Fruit fly (Drosophila melanogaster) whole organism, embryonic: Measurements from ENCODE around the gene Pex1.
A peak's percentile ranks its signal among the peaks of the same experiment; 100 is the strongest.

ENCODE experiments used
- ATbp ChIP-seq: fragments of 200-800 bp; sonication (Bioruptor generic); optimal IDR thresholded peaks from 2 replicates; lab custom pipeline; 2017; ENCODE audit warnings: missing biosample characterization, mild to moderate bottlenecking, missing genetic modification characterization, missing genetic modification reagents
- Awh ChIP-seq: fragments of 200-800 bp; sonication (Bioruptor generic); IDR thresholded peaks from 2 replicates; pipeline ENCODE4, ENCODE4 v1.3.6; 2022; ENCODE audit warnings: missing biosample characterization, missing genetic modification characterization
- CG10431 ChIP-seq: fragments of 200-800 bp; sonication (Bioruptor generic); optimal IDR thresholded peaks from 3 replicates; lab custom pipeline; 2018; ENCODE audit warnings: missing biosample characterization, mild to moderate bottlenecking, missing genetic modification characterization
- CG11560 ChIP-seq: fragments of 200-800 bp; sonication (Bioruptor generic); IDR thresholded peaks from 3 replicates; pipeline ENCODE4 v1.3.6; 2022; ENCODE audit warnings: missing biosample characterization, missing genetic modification characterization
- CG12104 ChIP-seq: fragments of 200-800 bp; sonication (Bioruptor generic); optimal IDR thresholded peaks from 3 replicates; lab custom pipeline; 2016; ENCODE audit warnings: missing biosample characterization, missing genetic modification characterization
- CG12942 ChIP-seq: fragments of 200-800 bp; sonication (Bioruptor generic); optimal IDR thresholded peaks from 3 replicates; lab custom pipeline; 2016; ENCODE audit warnings: missing biosample characterization, missing genetic modification characterization
- CG13287 ChIP-seq: fragments of 200-800 bp; sonication (Bioruptor generic); IDR thresholded peaks from 2 replicates; pipeline ENCODE4 v1.3.6; 2022; ENCODE audit warnings: missing biosample characterization, missing genetic modification characterization; ENCODE audit not compliant: partially characterized antibody
- CG15269 ChIP-seq: fragments of 200-800 bp; sonication (Bioruptor generic); optimal IDR thresholded peaks from 2 replicates; lab custom pipeline; 2018; ENCODE audit warnings: missing biosample characterization, mild to moderate bottlenecking, missing genetic modification characterization, moderate library complexity
- CG1529 ChIP-seq: fragments of 200-800 bp; sonication (Bioruptor generic); optimal IDR thresholded peaks from 3 replicates; lab custom pipeline; 2018; ENCODE audit warnings: missing biosample characterization, missing genetic modification characterization
- CG16815 ChIP-seq: fragments of 200-800 bp; sonication (Bioruptor generic); optimal IDR thresholded peaks from 3 replicates; lab custom pipeline; 2017; ENCODE audit warnings: missing biosample characterization, mild to moderate bottlenecking, missing genetic modification characterization
- CG16863 ChIP-seq: fragments of 200-800 bp; sonication (Bioruptor generic); optimal IDR thresholded peaks from 3 replicates; lab custom pipeline; 2016; ENCODE audit warnings: missing biosample characterization, missing genetic modification characterization
- CG17328 ChIP-seq: fragments of 200-800 bp; sonication (Bioruptor generic); IDR thresholded peaks from 2 replicates; pipeline ENCODE4 v1.3.6; 2022; ENCODE audit warnings: missing biosample characterization, missing genetic modification characterization
- CG6272 ChIP-seq: fragments of 200-800 bp; sonication (Bioruptor generic); IDR thresholded peaks from 2 replicates; pipeline ENCODE4 v1.3.6; 2022; ENCODE audit warnings: missing biosample characterization, missing genetic modification characterization
- CG7271 ChIP-seq: fragments of 200-800 bp; sonication (Bioruptor generic); optimal IDR thresholded peaks from 2 replicates; lab custom pipeline; 2018; ENCODE audit warnings: missing biosample characterization, mild to moderate bottlenecking, missing genetic modification characterization, moderate library complexity
- CG7357 ChIP-seq: fragments of 200-800 bp; sonication (Bioruptor generic); IDR thresholded peaks from 3 replicates; pipeline ENCODE4 v1.3.6; 2022; ENCODE audit warnings: missing biosample characterization, missing genetic modification characterization
- CG9727 ChIP-seq: fragments of 200-800 bp; sonication (Bioruptor generic); optimal IDR thresholded peaks from 3 replicates; lab custom pipeline; 2017; ENCODE audit warnings: missing biosample characterization, mild to moderate bottlenecking, missing genetic modification characterization
- CG9876 ChIP-seq: fragments of 200-800 bp; sonication (Bioruptor generic); optimal IDR thresholded peaks from 2 replicates; lab custom pipeline; 2016; ENCODE audit warnings: missing biosample characterization, missing genetic modification characterization
- CHES-1-like ChIP-seq: fragments of 200-800 bp; sonication (Bioruptor generic); optimal IDR thresholded peaks from 2 replicates; lab custom pipeline; 2016; ENCODE audit warnings: missing biosample characterization, missing genetic modification characterization
- Camta ChIP-seq: fragments of 200-800 bp; sonication (Bioruptor generic); optimal IDR thresholded peaks from 2 replicates; lab custom pipeline; 2016; ENCODE audit warnings: missing biosample characterization, missing genetic modification characterization
- E2f2 ChIP-seq: fragments of 200-800 bp; sonication (Bioruptor generic); IDR thresholded peaks from 2 replicates; pipeline ENCODE4 v1.3.6; 2022; ENCODE audit warnings: missing biosample characterization, missing genetic modification characterization
- Mrtf ChIP-seq: fragments of 200-800 bp; sonication (Bioruptor generic); IDR thresholded peaks from 3 replicates; pipeline ENCODE4 v1.3.6; 2022; ENCODE audit warnings: missing biosample characterization, missing genetic modification characterization
- Myb ChIP-seq: fragments of 200-800 bp; sonication (Bioruptor generic); optimal IDR thresholded peaks from 2 replicates; lab custom pipeline; 2016; ENCODE audit warnings: missing biosample characterization, missing genetic modification characterization
- Nf-YC ChIP-seq: fragments of 200-800 bp; optimal IDR thresholded peaks from 3 replicates; lab custom pipeline; 2019; ENCODE audit warnings: missing biosample characterization, mild to moderate bottlenecking, missing genetic modification characterization, moderate library complexity
- Opbp ChIP-seq: fragments of 200-800 bp; sonication (Bioruptor generic); IDR thresholded peaks from 3 replicates; pipeline ENCODE4 v1.3.6; 2022; ENCODE audit warnings: missing biosample characterization, missing genetic modification characterization; ENCODE audit not compliant: partially characterized antibody
- Six4 ChIP-seq: fragments of 200-800 bp; sonication (Bioruptor generic); optimal IDR thresholded peaks from 2 replicates; lab custom pipeline; 2016; ENCODE audit warnings: missing biosample characterization, missing genetic modification characterization
- Sry-β ChIP-seq: fragments of 200-800 bp; sonication (Bioruptor generic); optimal IDR thresholded peaks from 2 replicates; lab custom pipeline; 2018; ENCODE audit warnings: missing biosample characterization, mild to moderate bottlenecking, missing genetic modification characterization, moderate library complexity
- Ssrp ChIP-seq: fragments of 200-800 bp; sonication (Bioruptor generic); optimal IDR thresholded peaks from 2 replicates; lab custom pipeline; 2018; ENCODE audit warnings: missing biosample characterization, mild to moderate bottlenecking, missing genetic modification characterization, moderate library complexity
- Usf ChIP-seq: fragments of 200-800 bp; sonication (Bioruptor generic); optimal IDR thresholded peaks from 2 replicates; lab custom pipeline; 2017; ENCODE audit warnings: missing genotype, missing biosample characterization, missing genetic modification characterization
- aop ChIP-seq: fragments of 200-800 bp; sonication (Bioruptor generic); IDR thresholded peaks from 2 replicates; pipeline ENCODE4 v1.3.6; 2022; ENCODE audit warnings: missing biosample characterization, missing genetic modification characterization
- chm ChIP-seq: fragments of 200-800 bp; sonication (Bioruptor generic); IDR thresholded peaks from 2 replicates; pipeline ENCODE4 v1.3.6; 2022; ENCODE audit warnings: missing biosample characterization, missing genetic modification characterization
- da ChIP-seq: fragments of 200-800 bp; sonication (Bioruptor generic); optimal IDR thresholded peaks from 2 replicates; lab custom pipeline; 2016; ENCODE audit warnings: missing biosample characterization, missing genetic modification characterization
- dm ChIP-seq: fragments of 200-800 bp; sonication (Bioruptor generic); optimal IDR thresholded peaks from 3 replicates; lab custom pipeline; 2016; ENCODE audit warnings: missing biosample characterization, missing genetic modification characterization
- fd102C ChIP-seq: fragments of 200-800 bp; sonication (Bioruptor generic); optimal IDR thresholded peaks from 2 replicates; lab custom pipeline; 2018; ENCODE audit warnings: missing biosample characterization, mild to moderate bottlenecking, missing genetic modification characterization, moderate library complexity
- gcm ChIP-seq: fragments of 200-800 bp; sonication (Bioruptor generic); optimal IDR thresholded peaks from 2 replicates; lab custom pipeline; 2019; ENCODE audit warnings: missing biosample characterization, mild to moderate bottlenecking, missing genetic modification characterization, moderate library complexity
- grau ChIP-seq: fragments of 200-800 bp; optimal IDR thresholded peaks from 3 replicates; lab custom pipeline; 2019; ENCODE audit warnings: missing biosample characterization, mild to moderate bottlenecking, missing genetic modification characterization, moderate library complexity
- gro ChIP-seq: fragments of 200-800 bp; sonication (Bioruptor generic); optimal IDR thresholded peaks from 2 replicates; lab custom pipeline; 2016; ENCODE audit warnings: missing biosample characterization, missing genetic modification characterization
- gsb-n ChIP-seq: fragments of 200-800 bp; sonication (Bioruptor generic); optimal IDR thresholded peaks from 3 replicates; lab custom pipeline; 2018; ENCODE audit warnings: missing biosample characterization, mild to moderate bottlenecking, missing genetic modification characterization
- gt ChIP-seq: fragments of 200-800 bp; sonication (Bioruptor generic); IDR thresholded peaks from 2 replicates; pipeline ENCODE4 v1.3.6; 2022; ENCODE audit warnings: missing biosample characterization, missing genetic modification characterization
- hth ChIP-seq: fragments of >200 bp; optimal IDR thresholded peaks from 2 replicates; lab custom pipeline; 2017; ENCODE audit warnings: inconsistent platforms
- lab ChIP-seq: fragments of 200-800 bp; sonication (Bioruptor generic); optimal IDR thresholded peaks from 3 replicates; lab custom pipeline; 2017; ENCODE audit warnings: missing biosample characterization, missing genetic modification characterization, mild to moderate bottlenecking, moderate library complexity, missing genetic modification reagents
- lbe ChIP-seq: fragments of 200-800 bp; sonication (Bioruptor generic); optimal IDR thresholded peaks from 2 replicates; lab custom pipeline; 2016; ENCODE audit warnings: missing biosample characterization, mild to moderate bottlenecking, missing genetic modification characterization
- luna ChIP-seq: fragments of 200-800 bp; sonication (Bioruptor generic); optimal IDR thresholded peaks from 2 replicates; lab custom pipeline; 2016; ENCODE audit warnings: missing biosample characterization, missing genetic modification characterization
- nau ChIP-seq: fragments of 200-800 bp; sonication (Bioruptor generic); optimal IDR thresholded peaks from 3 replicates; lab custom pipeline; 2017; ENCODE audit warnings: missing biosample characterization, mild to moderate bottlenecking, missing genetic modification characterization, missing genetic modification reagents
- oc ChIP-seq: fragments of 200-800 bp; sonication (Bioruptor generic); optimal IDR thresholded peaks from 2 replicates; lab custom pipeline; 2018; ENCODE audit warnings: missing biosample characterization, mild to moderate bottlenecking, missing genetic modification characterization, moderate library complexity
- org-1 ChIP-seq: fragments of 200-800 bp; sonication (Bioruptor generic); optimal IDR thresholded peaks from 2 replicates; lab custom pipeline; 2017; ENCODE audit warnings: missing biosample characterization, missing genetic modification characterization
- ro ChIP-seq: fragments of 200-800 bp; sonication (Bioruptor generic); IDR thresholded peaks from 2 replicates; pipeline ENCODE4 v1.3.6; 2022; ENCODE audit warnings: missing biosample characterization, missing genetic modification characterization
- salm ChIP-seq: fragments of 200-800 bp; sonication (Bioruptor generic); optimal IDR thresholded peaks from 2 replicates; lab custom pipeline; 2018; ENCODE audit warnings: missing biosample characterization, mild to moderate bottlenecking, missing genetic modification characterization
- tll ChIP-seq, 2 experiments: fragments of 200-800 bp in 1 of 2; fragments of >200 bp in 1 of 2; sonication (Bioruptor generic) in 1 of 2; optimal IDR thresholded peaks; 2 replicates each; lab custom pipeline; 2017 to 2019; ENCODE audit warnings: missing biosample characterization in 2 of 2, missing genetic modification characterization in 2 of 2, mild to moderate bottlenecking in 1 of 2, moderate library complexity in 1 of 2
- tna ChIP-seq: fragments of 200-800 bp; sonication (Bioruptor generic); IDR thresholded peaks from 2 replicates; pipeline ENCODE4 v1.3.6; 2022; ENCODE audit warnings: missing biosample characterization, missing genetic modification characterization; ENCODE audit not compliant: partially characterized antibody
- toy ChIP-seq: fragments of 200-800 bp; sonication (Bioruptor generic); IDR thresholded peaks from 2 replicates; pipeline ENCODE4 v1.3.6; 2022; ENCODE audit warnings: missing biosample characterization, missing genetic modification characterization
- trh ChIP-seq: fragments of 200-800 bp; sonication (Bioruptor generic); optimal IDR thresholded peaks from 2 replicates; lab custom pipeline; 2016; ENCODE audit warnings: missing biosample characterization, missing genetic modification characterization

The Pex1 gene

DNA sequence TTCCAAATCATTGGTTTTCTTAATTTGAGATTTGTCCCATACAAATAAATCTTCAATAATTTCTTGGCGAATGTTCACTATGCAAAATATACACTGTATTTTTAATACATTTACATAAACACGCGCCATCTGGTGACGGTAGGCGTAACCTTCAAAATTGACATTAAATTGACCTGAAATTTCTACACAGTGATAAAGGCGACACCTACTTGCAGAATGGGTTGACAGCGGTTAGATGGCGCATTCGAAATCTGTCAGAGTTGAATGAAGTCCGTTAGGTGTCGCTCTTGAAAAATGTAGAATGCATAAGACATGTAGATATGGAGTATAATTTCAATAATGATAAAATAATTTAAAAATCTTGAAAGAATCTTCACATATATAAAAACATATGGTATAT is 39.7 kb downstream of the Pex1 start (continued):
- TF ChIP-seq trh (GFP tag; lab: Kevin White, UChicago) (peak; percentile 62), CG16815 (GFP tag; lab: Kevin White, UChicago) (peak; percentile 85), tll (GFP tag; optimal IDR thresholded peaks at IDR 0.05; lab: Kevin White, UChicago) (no peak), fd102C (GFP tag; lab: Kevin White, UChicago) (peak; percentile 72), CG17328 (GFP tag; lab: Robert Waterston, UW) (peak; percentile 65), grau (tag; lab: Kevin White, UChicago) (peak; percentile 91), nau (GFP tag; lab: Kevin White, UChicago) (no peak), gt (GFP tag; lab: Robert Waterston, UW) (no peak; the same call in 1 of the 2 replicates), Six4 (GFP tag; lab: Kevin White, UChicago) (peak; percentile 55), gsb-n (peak; percentile 68), gro (GFP tag; lab: Kevin White, UChicago) (peak; percentile 82), salm (peak; percentile 46), Mrtf (GFP tag; lab: Robert Waterston, UW) (peak; percentile 91), hth (lab: Kevin White, UChicago) (no peak), oc (peak; percentile 64), toy (0 out of 2 replicates have a peak, but pooled peaks have one; percentile 19), lbe (GFP tag; lab: Kevin White, UChicago) (no peak), Myb (GFP tag; lab: Kevin White, UChicago) (peak; percentile 78), CG9876 (peak; percentile 96), CG13287 (peak; percentile 37; the same call in 1 of the 2 replicates), CG16863 (GFP tag; lab: Kevin White, UChicago) (peak; percentile 70), lab (peak; percentile 32), CG11560 (tag; lab: Robert Waterston, UW) (peak; percentile 77), E2f2 (GFP tag; lab: Robert Waterston, UW) (peak; percentile 28; the same call in 1 of the 2 replicates), Camta (GFP tag; lab: Kevin White, UChicago) (peak; percentile 83), Awh (peak; percentile 55; the same call in 1 of the 2 replicates), CG9727 (GFP tag; lab: Kevin White, UChicago) (peak; percentile 24), Sry-β (no peak), Usf (GFP tag; lab: Kevin White, UChicago) (peak; percentile 60), da (GFP tag; lab: Kevin White, UChicago) (peak; percentile 86), CG1529 (peak; percentile 11), CHES-1-like (GFP tag; lab: Kevin White, UChicago) (peak; percentile 79), CG10431 (no peak), gcm (GFP tag; lab: Kevin White, UChicago) (peak; percentile 44), dm (GFP tag; lab: Kevin White, UChicago) (peak; percentile 72), aop (GFP tag; lab: Robert Waterston, UW) (no peak), ATbp (no peak), chm (no peak), Opbp (GFP tag; lab: Robert Waterston, UW) (peak; percentile 67), Nf-YC (peak; percentile 47), CG12942 (GFP tag; lab: Kevin White, UChicago) (peak; percentile 76), CG7357 (GFP tag; lab: Robert Waterston, UW) (peak; percentile 48; the same call in 1 of the 3 replicates), tna (GFP tag; lab: Robert Waterston, UW) (no peak; the same call in 1 of the 2 replicates), Ssrp (peak; percentile 72), CG12104 (GFP tag; lab: Kevin White, UChicago) (peak; percentile 23), ro (GFP tag; lab: Robert Waterston, UW) (peak; percentile 73; the same call in 1 of the 2 replicates), CG15269 (tag; lab: Kevin White, UChicago) (peak; percentile 59), org-1 (GFP tag; lab: Kevin White, UChicago) (peak; percentile 29), luna (GFP tag; lab: Kevin White, UChicago) (peak; percentile 78), CG6272 (GFP tag; lab: Robert Waterston, UW) (peak; percentile 73), CG7271 (tag; lab: Kevin White, UChicago) (peak; percentile 45)
